Worm (Caenorhabditis elegans) whole organism, L1 larva: Measurements from ENCODE around the gene C13A2.10.
A peak's percentile ranks its signal among the peaks of the same experiment; 100 is the strongest.

ENCODE experiments used
- C16A3.4 ChIP-seq: fragments of 150-350 bp; optimal IDR thresholded peaks from 2 replicates; lab custom pipeline; 2014; ENCODE audit warnings: missing biosample characterization, missing genetic modification characterization
- F16B12.6 ChIP-seq: fragments of 150-350 bp; optimal IDR thresholded peaks from 2 replicates; lab custom pipeline; 2014; ENCODE audit warnings: missing biosample characterization, missing genetic modification characterization
- aha-1 ChIP-seq: fragments of 150-350 bp; optimal IDR thresholded peaks from 2 replicates; lab custom pipeline; 2014; ENCODE audit warnings: missing biosample characterization, missing genetic modification characterization
- alr-1 ChIP-seq: fragments of 200-800 bp; sonication (Bioruptor generic); optimal IDR thresholded peaks from 2 replicates; lab custom pipeline; 2018; ENCODE audit warnings: borderline replicate concordance, mild to moderate bottlenecking, missing genetic modification characterization, missing compliant biosample characterization
- ama-1 ChIP-seq: fragments of 150-350 bp; optimal IDR thresholded peaks from 2 replicates; lab custom pipeline; 2014
- ces-1 ChIP-seq: fragments of 150-350 bp; optimal IDR thresholded peaks from 2 replicates; lab custom pipeline; 2014; ENCODE audit warnings: missing biosample characterization, missing genetic modification reagents, missing genetic modification characterization
- dpl-1 ChIP-seq, 3 experiments: fragments of 150-350 bp in 2 of 3; sonication (generic microtip) in 1 of 3; optimal IDR thresholded peaks; 2 replicates each; lab custom pipeline; 2014 to 2017; ENCODE audit warnings: missing biosample characterization in 3 of 3, missing genetic modification characterization in 3 of 3, missing genetic modification reagents in 3 of 3
- dsc-1 ChIP-seq: sonication (generic microtip); optimal IDR thresholded peaks from 2 replicates; lab custom pipeline; 2016; ENCODE audit warnings: mild to moderate bottlenecking, missing genetic modification characterization, missing compliant biosample characterization
- efl-1 ChIP-seq, 4 experiments: fragments of 150-350 bp; optimal IDR thresholded peaks in 3 of 4; peaks in 1 of 4; 1 replicate in 1 of 4; 2 replicates in 3 of 4; lab custom pipeline; 2014; ENCODE audit warnings: missing biosample characterization in 2 of 4, missing genetic modification characterization in 2 of 4, missing genetic modification reagents in 2 of 4
- ets-5 ChIP-seq: fragments of 200-800 bp; sonication (Bioruptor generic); IDR thresholded peaks from 2 replicates; pipeline ENCODE4 v1.3.6; 2022; ENCODE audit warnings: missing genetic modification characterization, missing compliant biosample characterization
- fkh-10 ChIP-seq: sonication (generic microtip); optimal IDR thresholded peaks from 2 replicates; lab custom pipeline; 2017; ENCODE audit warnings: missing biosample characterization, missing genetic modification reagents, missing genetic modification characterization
- fkh-4 ChIP-seq: sonication (generic microtip); optimal IDR thresholded peaks from 2 replicates; lab custom pipeline; 2016; ENCODE audit warnings: missing compliant biosample characterization, missing genetic modification characterization, borderline replicate concordance
- fos-1 ChIP-seq: fragments of 150-350 bp; optimal IDR thresholded peaks from 2 replicates; lab custom pipeline; 2014; ENCODE audit warnings: missing biosample characterization, missing genetic modification characterization
- hlh-4 ChIP-seq: sonication (generic microtip); optimal IDR thresholded peaks from 2 replicates; lab custom pipeline; 2016; ENCODE audit warnings: mild to moderate bottlenecking, missing genetic modification characterization, missing compliant biosample characterization
- isw-1 ChIP-seq: fragments of 200-800 bp; sonication (Bioruptor generic); IDR thresholded peaks from 2 replicates; pipeline ENCODE4 v1.3.6; 2022; ENCODE audit warnings: missing genetic modification characterization, missing compliant biosample characterization
- lin-14 ChIP-seq: fragments of 200-800 bp; sonication (Bioruptor generic); optimal IDR thresholded peaks from 2 replicates; lab custom pipeline; 2018; ENCODE audit warnings: mild to moderate bottlenecking, missing genetic modification characterization, moderate library complexity, missing compliant biosample characterization
- lin-35 ChIP-seq, 2 experiments: fragments of 150-350 bp; optimal IDR thresholded peaks; 2 replicates each; lab custom pipeline; 2014; ENCODE audit warnings: missing biosample characterization in 2 of 2, missing genetic modification characterization in 2 of 2, missing genetic modification reagents in 2 of 2
- mab-9 ChIP-seq: fragments of 200-800 bp; sonication (Bioruptor generic); IDR thresholded peaks from 2 replicates; pipeline ENCODE4 v1.3.6; 2022; ENCODE audit warnings: missing genetic modification reagents, missing genetic modification characterization, missing compliant biosample characterization
- mep-1 ChIP-seq: fragments of 150-350 bp; optimal IDR thresholded peaks from 2 replicates; lab custom pipeline; 2014; ENCODE audit warnings: missing biosample characterization, missing genetic modification characterization
- nhr-11 ChIP-seq: fragments of 150-350 bp; optimal IDR thresholded peaks from 2 replicates; lab custom pipeline; 2014; ENCODE audit warnings: missing biosample characterization, missing genetic modification characterization
- nhr-47 ChIP-seq: sonication (generic microtip); optimal IDR thresholded peaks from 2 replicates; lab custom pipeline; 2016; ENCODE audit warnings: mild to moderate bottlenecking, missing genetic modification characterization, moderate library complexity, missing compliant biosample characterization
- nhr-71 ChIP-seq: sonication (generic microtip); optimal IDR thresholded peaks from 2 replicates; lab custom pipeline; 2016; ENCODE audit warnings: mild to moderate bottlenecking, missing genetic modification characterization, moderate library complexity, missing compliant biosample characterization
- nhr-84 ChIP-seq: sonication (generic microtip); optimal IDR thresholded peaks from 2 replicates; lab custom pipeline; 2017; ENCODE audit warnings: missing biosample characterization, missing genetic modification characterization
- nhr-85 ChIP-seq: sonication (generic microtip); peaks from one replicate; lab custom pipeline; 2016; ENCODE audit warnings: missing genetic modification characterization, inconsistent platforms, missing compliant biosample characterization
- nhr-90 ChIP-seq: sonication (generic microtip); optimal IDR thresholded peaks from 2 replicates; lab custom pipeline; 2016; ENCODE audit warnings: mild to moderate bottlenecking, missing genetic modification characterization, missing compliant biosample characterization; ENCODE audit not compliant: poor library complexity
- skn-1 ChIP-seq: fragments of 150-350 bp; optimal IDR thresholded peaks from 2 replicates; lab custom pipeline; 2014; ENCODE audit warnings: missing biosample characterization, missing genetic modification characterization
- tbx-2 ChIP-seq: sonication (generic microtip); optimal IDR thresholded peaks from 2 replicates; lab custom pipeline; 2016; ENCODE audit warnings: missing genetic modification characterization, missing compliant biosample characterization
- unc-130 ChIP-seq: fragments of 150-350 bp; optimal IDR thresholded peaks from 2 replicates; lab custom pipeline; 2017; ENCODE audit warnings: missing biosample characterization, missing genetic modification characterization, inconsistent platforms
- unc-98 ChIP-seq: fragments of 200-800 bp; sonication (Bioruptor generic); IDR thresholded peaks from 2 replicates; pipeline ENCODE4 v1.3.6; 2022; ENCODE audit warnings: missing genetic modification characterization, missing compliant biosample characterization
- vab-15 ChIP-seq: sonication (generic microtip); optimal IDR thresholded peaks from 2 replicates; lab custom pipeline; 2017; ENCODE audit warnings: missing genotype, mild to moderate bottlenecking, missing genetic modification characterization, missing compliant biosample characterization
- xbp-1 ChIP-seq: sonication (generic microtip); optimal IDR thresholded peaks from 2 replicates; lab custom pipeline; 2016; ENCODE audit warnings: missing genetic modification characterization, missing compliant biosample characterization
- ztf-11 ChIP-seq, 2 experiments: sonication (generic microtip); optimal IDR thresholded peaks; 2 replicates each; lab custom pipeline; 2016 to 2017; ENCODE audit warnings: missing genetic modification characterization in 2 of 2, missing biosample characterization in 1 of 2, missing compliant biosample characterization in 1 of 2

C13A2.10 gene

DNA sequence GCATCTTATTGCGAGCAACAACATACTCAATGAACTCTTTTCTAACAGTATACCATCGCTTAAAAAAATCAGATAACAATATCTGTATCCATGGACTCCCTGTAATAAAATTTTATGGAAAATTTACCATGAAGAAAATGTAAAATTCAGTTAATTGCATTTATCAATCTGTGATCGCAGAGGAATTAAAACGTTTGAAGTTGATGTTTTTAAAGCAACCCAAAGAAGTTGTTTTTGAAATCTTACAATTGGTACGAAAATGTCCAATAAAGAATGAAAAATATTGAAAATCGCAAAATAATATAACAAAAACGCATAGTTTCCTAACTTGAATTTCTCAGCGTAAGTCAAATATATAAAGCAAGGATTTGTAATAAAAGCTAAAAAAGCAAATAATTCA is 22.4 kb upstream of the C13A2.10 start, which contains the start of gene srj-32:
Gene srj-32, minus strand, starts transcription at position 101 of the 400 bp plus-strand sequence.
- no peak for TF ChIP-seq dpl-1 (GFP tag; optimal IDR thresholded peaks at IDR 0.05; lab: Kevin White, UChicago)
- TF ChIP-seq F16B12.6 (tag; lab: Kevin White, UChicago), result no peak
- no peak for TF ChIP-seq nhr-11 (tag; lab: Kevin White, UChicago)
- TF ChIP-seq ces-1 (GFP tag; lab: Kevin White, UChicago), result no peak
- TF ChIP-seq dsc-1, result no peak
- TF ChIP-seq vab-15 (tag; lab: Kevin White, UChicago), result no peak

DNA sequence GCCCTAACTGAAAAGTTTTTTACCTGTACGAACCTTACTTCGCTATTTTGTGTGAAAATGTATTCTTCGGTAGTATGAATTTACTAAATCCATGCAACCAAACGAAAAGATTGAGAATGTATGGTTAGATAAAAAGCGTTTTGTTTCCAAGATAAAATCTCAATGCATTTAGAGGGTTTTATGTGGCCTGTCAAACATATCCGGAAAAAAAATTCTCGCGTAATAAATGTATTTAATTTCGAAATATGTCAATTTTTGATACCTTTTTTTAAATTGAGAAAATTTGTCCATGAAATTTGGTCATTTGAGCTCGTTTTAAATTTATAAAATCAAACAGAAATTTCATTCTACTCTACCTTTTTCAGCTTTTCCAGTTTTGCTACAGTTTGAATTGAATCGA is 20.4 kb upstream of the C13A2.10 start, which contains the start of gene F07G11.4:
Gene F07G11.4, minus strand, starts transcription at position 101 of the 400 bp plus-strand sequence.
- TF ChIP-seq mep-1 (tag; lab: Kevin White, UChicago), result no peak
- TF ChIP-seq hlh-4 (tag; lab: Kevin White, UChicago), result no peak
- TF ChIP-seq nhr-11 (tag; lab: Kevin White, UChicago), result no peak
- no peak for TF ChIP-seq nhr-71 (tag; lab: Kevin White, UChicago)
- TF ChIP-seq isw-1 (GFP tag; lab: Robert Waterston, UW), result no peak
- TF ChIP-seq ztf-11 (tag; optimal IDR thresholded peaks at IDR 0.05; lab: Kevin White, UChicago), result no peak
- TF ChIP-seq lin-14 (GFP tag; lab: Kevin White, UChicago), result no peak
- no peak for TF ChIP-seq aha-1

DNA sequence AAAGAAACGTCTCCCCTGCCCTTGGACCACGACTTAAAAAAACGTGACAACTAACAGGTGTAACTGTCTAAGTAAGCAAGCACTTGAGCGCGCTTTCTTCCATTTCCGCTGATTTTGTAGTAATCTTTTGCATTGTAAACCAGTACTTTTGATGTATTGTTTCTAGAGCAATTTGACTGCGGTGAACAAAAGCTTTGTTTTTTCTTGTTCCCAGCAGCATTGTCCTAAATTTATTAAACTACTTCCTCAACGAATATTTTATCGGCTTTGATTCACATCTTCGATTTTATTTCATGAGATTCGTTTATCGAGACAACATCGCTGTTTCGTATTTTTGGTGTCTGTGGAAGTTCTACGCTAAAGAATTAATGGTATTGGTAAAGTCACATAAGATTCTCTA is 13.8 kb upstream of the C13A2.10 start, which contains the start of gene C13A2.1:
Gene C13A2.1, plus strand, starts transcription at position 301 of the 400 bp plus-strand sequence.
- TF ChIP-seq dpl-1 (GFP tag; optimal IDR thresholded peaks at IDR 0.05; lab: Kevin White, UChicago), result no peak
- TF ChIP-seq xbp-1 (tag; lab: Kevin White, UChicago), result no peak
- no peak for TF ChIP-seq ama-1 (lab: Kevin White, UChicago)
- no peak for TF ChIP-seq unc-98
- TF ChIP-seq fkh-4 (tag; lab: Kevin White, UChicago), result no peak
- TF ChIP-seq C16A3.4 (tag; lab: Kevin White, UChicago), result no peak
- TF ChIP-seq hlh-4 (tag; lab: Kevin White, UChicago), result no peak
- no peak for TF ChIP-seq nhr-47 (tag; lab: Kevin White, UChicago)

DNA sequence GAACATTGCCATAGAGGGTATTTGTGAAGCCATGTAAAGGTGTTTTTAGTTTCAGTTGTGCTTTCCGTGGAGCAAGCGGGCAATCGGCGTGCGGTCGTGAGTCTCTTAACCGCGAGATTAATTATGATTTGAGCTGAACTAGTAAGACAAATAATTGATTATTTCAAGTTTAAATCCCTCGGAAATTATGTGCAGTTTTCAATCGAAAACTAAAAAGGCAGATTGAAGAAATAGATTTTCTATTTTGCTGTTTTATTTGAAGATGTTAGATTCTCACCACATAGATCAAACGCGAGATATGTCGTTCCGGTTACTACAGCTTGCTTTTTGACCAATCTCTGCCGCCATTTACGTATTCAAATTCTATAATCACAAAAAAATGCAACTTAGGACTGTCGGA is 7.1 kb upstream of the C13A2.10 start, which contains the start of gene C13A2.3:
Gene C13A2.3, plus strand, starts transcription at position 301 of the 400 bp plus-strand sequence.
- TF ChIP-seq nhr-85 (no peak), ama-1 (lab: Kevin White, UChicago) (no peak), F16B12.6 (tag; lab: Kevin White, UChicago) (no peak), fkh-10 (GFP tag; lab: Kevin White, UChicago) (no peak), unc-130 (tag; lab: Kevin White, UChicago) (no peak), nhr-90 (no peak), skn-1 (tag; lab: Kevin White, UChicago) (no peak), mab-9 (GFP tag; lab: Robert Waterston, UW) (no peak), fos-1 (no peak), xbp-1 (tag; lab: Kevin White, UChicago) (no peak), nhr-84 (no peak), aha-1 (no peak), dsc-1 (no peak), ets-5 (GFP tag; lab: Robert Waterston, UW) (no peak), lin-35 (GFP tag; optimal IDR thresholded peaks at IDR 0.05; lab: Kevin White, UChicago) (no peak), alr-1 (tag; lab: Kevin White, UChicago) (no peak), tbx-2 (tag; lab: Kevin White, UChicago) (no peak), mep-1 (tag; lab: Kevin White, UChicago) (no peak), ces-1 (GFP tag; lab: Kevin White, UChicago) (no peak)

DNA sequence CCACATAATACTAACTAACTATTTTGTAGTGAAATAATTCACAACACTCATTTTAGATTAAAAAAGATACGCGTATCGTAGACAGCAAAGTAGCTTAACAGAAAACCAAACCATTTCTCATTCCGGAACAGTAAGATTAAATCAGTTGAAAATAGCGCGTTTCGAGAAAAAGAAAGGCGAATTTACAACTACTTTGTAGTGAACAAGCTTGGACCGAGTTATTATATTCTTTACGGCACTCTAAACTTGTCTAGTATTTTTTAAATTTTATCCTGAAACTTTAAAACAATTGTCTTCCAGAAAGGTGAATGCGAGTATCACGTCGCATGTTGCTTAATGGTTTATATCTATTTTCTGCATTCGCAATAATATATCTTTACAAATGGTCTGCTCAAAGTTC is 4.2 kb upstream of the C13A2.10 start, which contains the start of gene C13A2.4:
Gene C13A2.4, plus strand, starts transcription at position 301 of the 400 bp plus-strand sequence.
- TF ChIP-seq ztf-11 (tag; optimal IDR thresholded peaks at IDR 0.05; lab: Kevin White, UChicago) (no peak), mep-1 (tag; lab: Kevin White, UChicago) (no peak), nhr-90 (no peak), efl-1 (optimal IDR thresholded peaks at IDR 0.05; lab: Kevin White, UChicago) (no peak), efl-1 (GFP tag; optimal IDR thresholded peaks at IDR 0.05 in 1 of 2; lab: Kevin White, UChicago) (peak in 1 of 2 experiments; percentile 23)
